Fruit fly (Drosophila melanogaster) whole organism, prepupa: ENCODE results near the gene Cht11.
A peak's percentile ranks its signal among the peaks of the same experiment; 100 is the strongest.

Experiments used
- Blimp-1 ChIP-seq: fragments of 200-800 bp; sonication (Bioruptor generic); optimal IDR thresholded peaks from 3 replicates; lab custom pipeline; 2017; ENCODE audit warnings: missing biosample characterization, missing genetic modification characterization, mild to moderate bottlenecking, moderate library complexity, missing genetic modification reagents
- CG10631 ChIP-seq: fragments of 200-800 bp; sonication (Bioruptor generic); optimal IDR thresholded peaks from 2 replicates; lab custom pipeline; 2016; ENCODE audit warnings: missing biosample characterization, missing genetic modification characterization
- CG11762 ChIP-seq: fragments of 200-800 bp; sonication (Bioruptor generic); optimal IDR thresholded peaks from 3 replicates; lab custom pipeline; 2016; ENCODE audit warnings: missing biosample characterization, missing genetic modification characterization; ENCODE audit not compliant: insufficient read depth
- CG11902 ChIP-seq: fragments of 200-800 bp; sonication (Bioruptor generic); optimal IDR thresholded peaks from 3 replicates; lab custom pipeline; 2016; ENCODE audit warnings: missing biosample characterization, missing genetic modification characterization
- CG1621 ChIP-seq: fragments of 200-800 bp; sonication (Bioruptor generic); optimal IDR thresholded peaks from 3 replicates; lab custom pipeline; 2018; ENCODE audit warnings: missing biosample characterization, mild to moderate bottlenecking, missing genetic modification characterization
- CG16779 ChIP-seq: fragments of 200-800 bp; sonication (Bioruptor generic); optimal IDR thresholded peaks from 3 replicates; lab custom pipeline; 2017; ENCODE audit warnings: missing biosample characterization, mild to moderate bottlenecking, missing genetic modification characterization
- CG3032 ChIP-seq: fragments of 200-800 bp; optimal IDR thresholded peaks from 2 replicates; lab custom pipeline; 2019; ENCODE audit warnings: missing biosample characterization, mild to moderate bottlenecking, missing genetic modification characterization, moderate library complexity
- CG31627 ChIP-seq: fragments of 200-800 bp; sonication (Bioruptor generic); optimal IDR thresholded peaks from 3 replicates; lab custom pipeline; 2016; ENCODE audit warnings: missing biosample characterization, missing genetic modification characterization
- CG34406 ChIP-seq: fragments of 200-800 bp; sonication (Bioruptor generic); optimal IDR thresholded peaks from 3 replicates; lab custom pipeline; 2016; ENCODE audit warnings: missing biosample characterization, missing genetic modification characterization
- CG6163 ChIP-seq: fragments of 200-800 bp; sonication (Bioruptor generic); IDR thresholded peaks from 3 replicates; pipeline ENCODE4 v1.3.6; 2022; ENCODE audit warnings: missing biosample characterization, missing genetic modification characterization
- CG6792 ChIP-seq: fragments of 200-800 bp; sonication (Bioruptor generic); optimal IDR thresholded peaks from 3 replicates; lab custom pipeline; 2016; ENCODE audit warnings: missing biosample characterization, missing genetic modification characterization
- CG6808 ChIP-seq: fragments of 200-800 bp; sonication (Bioruptor generic); optimal IDR thresholded peaks from 3 replicates; lab custom pipeline; 2017; ENCODE audit warnings: missing biosample characterization, missing genetic modification characterization, mild to moderate bottlenecking, moderate library complexity, missing genetic modification reagents
- CG7368 ChIP-seq: fragments of 200-800 bp; sonication (Bioruptor generic); optimal IDR thresholded peaks from 3 replicates; lab custom pipeline; 2016; ENCODE audit warnings: missing biosample characterization, missing genetic modification characterization
- CG8119 ChIP-seq: fragments of 200-800 bp; sonication (Bioruptor generic); IDR thresholded peaks from 3 replicates; pipeline ENCODE4 v1.3.6; 2022; ENCODE audit warnings: missing biosample characterization, missing genetic modification characterization
- CG8632 ChIP-seq: fragments of 200-800 bp; sonication (Bioruptor generic); optimal IDR thresholded peaks from 3 replicates; lab custom pipeline; 2016; ENCODE audit warnings: missing biosample characterization, missing genetic modification characterization
- CG9139 ChIP-seq: fragments of 200-800 bp; sonication (Bioruptor generic); optimal IDR thresholded peaks from 3 replicates; lab custom pipeline; 2017; ENCODE audit warnings: missing biosample characterization, mild to moderate bottlenecking, missing genetic modification characterization
- Eip75B ChIP-seq: fragments of 200-800 bp; sonication (Bioruptor generic); optimal IDR thresholded peaks from 3 replicates; lab custom pipeline; 2016; ENCODE audit warnings: missing biosample characterization, missing genetic modification characterization
- Eip78C ChIP-seq: fragments of 200-800 bp; sonication (Bioruptor generic); peaks from one replicate; lab custom pipeline; 2016; ENCODE audit warnings: missing biosample characterization, missing genetic modification characterization
- Ets96B ChIP-seq: fragments of 200-800 bp; optimal IDR thresholded peaks from 2 replicates; lab custom pipeline; 2019; ENCODE audit warnings: missing biosample characterization, mild to moderate bottlenecking, missing genetic modification characterization, moderate library complexity
- Gug ChIP-seq: fragments of 200-800 bp; sonication (Bioruptor generic); IDR thresholded peaks from 2 replicates; pipeline ENCODE4 v1.3.6; 2022; ENCODE audit warnings: missing biosample characterization, missing genetic modification characterization
- Hr38 ChIP-seq: sonication (Bioruptor generic); optimal IDR thresholded peaks from 2 replicates; lab custom pipeline; 2016; ENCODE audit warnings: missing biosample characterization, missing genetic modification characterization
- Hr4 ChIP-seq: fragments of 200-800 bp; sonication (Bioruptor generic); optimal IDR thresholded peaks from 3 replicates; lab custom pipeline; 2016; ENCODE audit warnings: missing biosample characterization, missing genetic modification characterization
- Lpt ChIP-seq: fragments of 200-800 bp; sonication (Bioruptor generic); optimal IDR thresholded peaks from 3 replicates; lab custom pipeline; 2016; ENCODE audit warnings: missing biosample characterization, missing genetic modification characterization
- Met ChIP-seq: fragments of 200-800 bp; sonication (Bioruptor generic); optimal IDR thresholded peaks from 3 replicates; lab custom pipeline; 2016; ENCODE audit warnings: missing biosample characterization, missing genetic modification characterization
- OdsH ChIP-seq: fragments of 200-800 bp; sonication (Bioruptor generic); optimal IDR thresholded peaks from 3 replicates; lab custom pipeline; 2016; ENCODE audit warnings: missing biosample characterization, missing genetic modification characterization
- Smox ChIP-seq: fragments of 200-800 bp; sonication (Bioruptor generic); optimal IDR thresholded peaks from 3 replicates; lab custom pipeline; 2016; ENCODE audit warnings: missing biosample characterization, missing genetic modification characterization
- Sox15 ChIP-seq: fragments of 200-800 bp; sonication (Bioruptor generic); optimal IDR thresholded peaks from 3 replicates; lab custom pipeline; 2016; ENCODE audit warnings: missing biosample characterization, missing genetic modification characterization
- achi ChIP-seq: fragments of 200-800 bp; sonication (Bioruptor generic); optimal IDR thresholded peaks from 3 replicates; lab custom pipeline; 2016; ENCODE audit warnings: missing biosample characterization, missing genetic modification characterization
- cyc ChIP-seq: fragments of 200-800 bp; sonication (Bioruptor generic); optimal IDR thresholded peaks from 3 replicates; lab custom pipeline; 2016; ENCODE audit warnings: missing biosample characterization, missing genetic modification characterization
- dac ChIP-seq: fragments of 200-800 bp; sonication (Bioruptor generic); optimal IDR thresholded peaks from 2 replicates; lab custom pipeline; 2017; ENCODE audit warnings: missing biosample characterization, mild to moderate bottlenecking, missing genetic modification characterization
- dsx ChIP-seq: fragments of 200-800 bp; optimal IDR thresholded peaks from 3 replicates; lab custom pipeline; 2019; ENCODE audit warnings: missing biosample characterization, mild to moderate bottlenecking, missing genetic modification characterization, moderate library complexity; ENCODE audit not compliant: poor library complexity, severe bottlenecking
- eg ChIP-seq: fragments of 200-800 bp; sonication (Bioruptor generic); IDR thresholded peaks from 3 replicates; pipeline ENCODE4 v1.3.6; 2022; ENCODE audit warnings: missing biosample characterization, missing genetic modification characterization
- esn ChIP-seq: fragments of 200-800 bp; sonication (Bioruptor generic); optimal IDR thresholded peaks from 2 replicates; lab custom pipeline; 2016; ENCODE audit warnings: missing biosample characterization, mild to moderate bottlenecking, missing genetic modification characterization, moderate library complexity
- fd85E ChIP-seq: fragments of 200-800 bp; sonication (Bioruptor generic); optimal IDR thresholded peaks from 3 replicates; lab custom pipeline; 2016; ENCODE audit warnings: missing biosample characterization, missing genetic modification characterization
- fkh ChIP-seq: fragments of 200-800 bp; sonication (Bioruptor generic); optimal IDR thresholded peaks from 3 replicates; lab custom pipeline; 2017; ENCODE audit warnings: missing biosample characterization, mild to moderate bottlenecking, missing genetic modification characterization, moderate library complexity
- net ChIP-seq: fragments of 200-800 bp; sonication (Bioruptor generic); optimal IDR thresholded peaks from 3 replicates; lab custom pipeline; 2016; ENCODE audit warnings: missing biosample characterization, missing genetic modification characterization
- pdm3 ChIP-seq: fragments of 200-800 bp; sonication (Bioruptor generic); optimal IDR thresholded peaks from 3 replicates; lab custom pipeline; 2016; ENCODE audit warnings: missing biosample characterization, missing genetic modification characterization
- ss ChIP-seq, 2 experiments: fragments of 200-800 bp; sonication (Bioruptor generic); optimal IDR thresholded peaks; 2 replicates in 1 of 2; 3 replicates in 1 of 2; lab custom pipeline; 2017 to 2018; ENCODE audit warnings: mild to moderate bottlenecking in 2 of 2, missing biosample characterization in 2 of 2, missing genetic modification characterization in 2 of 2, moderate library complexity in 1 of 2
- topi ChIP-seq: fragments of 200-800 bp; sonication (Bioruptor generic); optimal IDR thresholded peaks from 3 replicates; lab custom pipeline; 2016; ENCODE audit warnings: missing biosample characterization, missing genetic modification characterization
- vri ChIP-seq: fragments of 200-800 bp; sonication (Bioruptor generic); optimal IDR thresholded peaks from 3 replicates; lab custom pipeline; 2016; ENCODE audit warnings: missing biosample characterization, mild to moderate bottlenecking, missing genetic modification characterization

Gene Cht11

DNA sequence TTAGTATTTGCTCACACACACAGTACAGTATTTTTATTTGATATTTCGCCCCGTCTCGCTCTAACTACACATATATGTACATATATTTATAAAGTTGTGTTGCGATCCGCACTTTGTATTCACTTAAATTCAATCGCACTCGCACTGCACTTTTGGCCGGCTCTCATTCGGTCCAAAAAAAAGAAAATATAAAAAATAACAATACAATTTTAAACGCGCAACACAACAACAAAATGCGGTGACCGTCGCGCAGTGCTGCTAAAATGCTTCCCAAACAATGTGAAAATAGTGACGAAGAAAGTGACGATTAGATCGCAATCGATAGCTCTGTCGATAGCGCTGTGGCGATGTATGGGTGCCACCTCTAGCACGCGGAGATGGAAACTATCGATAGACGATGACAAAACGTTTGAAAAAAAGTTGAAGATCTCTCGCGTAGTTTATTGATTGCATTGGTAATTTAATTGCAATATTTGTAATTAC, 46.0 kb downstream of the Cht11 start, which contains the start of the genes C3G and pod1 (continued):
- TF ChIP-seq Lpt (GFP tag; lab: Kevin White, UChicago) = no peak
- TF ChIP-seq Hr4 = peak; percentile 18
- TF ChIP-seq CG6808 (GFP tag; lab: Kevin White, UChicago) = no peak
- no peak for TF ChIP-seq OdsH (GFP tag; lab: Kevin White, UChicago)
- TF ChIP-seq CG8119 (GFP tag; lab: Robert Waterston, UW) = no peak; the same call in 2 of the 3 replicates
- peak; percentile 11 for TF ChIP-seq Eip75B (GFP tag; lab: Kevin White, UChicago)
- no peak for TF ChIP-seq achi
- TF ChIP-seq CG7368 (GFP tag; lab: Kevin White, UChicago) = no peak
- TF ChIP-seq net (GFP tag; lab: Kevin White, UChicago) = no peak
- no peak for TF ChIP-seq CG31627 (GFP tag; lab: Kevin White, UChicago)
- no peak for TF ChIP-seq CG1621 (tag; lab: Kevin White, UChicago)
- TF ChIP-seq Eip78C (GFP tag; lab: Kevin White, UChicago) = peak; percentile 71
- no peak for TF ChIP-seq CG34406 (GFP tag; lab: Kevin White, UChicago)
- TF ChIP-seq ss (GFP tag; optimal IDR thresholded peaks at IDR 0.05; lab: Kevin White, UChicago) = no peak
- peak; percentile 71 for TF ChIP-seq fkh (GFP tag; lab: Kevin White, UChicago)
- TF ChIP-seq dsx (GFP tag; lab: Kevin White, UChicago) = peak; percentile 9
- peak; percentile 31 for TF ChIP-seq cyc (GFP tag; lab: Kevin White, UChicago)
- TF ChIP-seq Hr38 (GFP tag; lab: Kevin White, UChicago) = no peak
- no peak for TF ChIP-seq CG3032 (tag; lab: Kevin White, UChicago)
- peak; percentile 3 for TF ChIP-seq topi (GFP tag; lab: Kevin White, UChicago)
- TF ChIP-seq dac (GFP tag; lab: Kevin White, UChicago) = no peak
- peak; percentile 19 for TF ChIP-seq esn (GFP tag; lab: Kevin White, UChicago)
- peak; percentile 16 for TF ChIP-seq vri (GFP tag; lab: Kevin White, UChicago)
- TF ChIP-seq CG11902 = no peak
- no peak for TF ChIP-seq Sox15 (GFP tag; lab: Kevin White, UChicago)
- no peak for TF ChIP-seq CG6792
- TF ChIP-seq fd85E (GFP tag; lab: Kevin White, UChicago) = no peak
- TF ChIP-seq CG11762 = no peak
- no peak for TF ChIP-seq Met (GFP tag; lab: Kevin White, UChicago)
- TF ChIP-seq eg (GFP tag; lab: Robert Waterston, UW) = no peak
- no peak for TF ChIP-seq Blimp-1 (GFP tag; lab: Kevin White, UChicago)
- TF ChIP-seq CG8632 (GFP tag; lab: Kevin White, UChicago) = no peak
- TF ChIP-seq CG10631 (GFP tag; lab: Kevin White, UChicago) = no peak
- TF ChIP-seq Ets96B (tag; lab: Kevin White, UChicago) = no peak
- no peak for TF ChIP-seq CG6163 (GFP tag; lab: Robert Waterston, UW)
- TF ChIP-seq CG9139 (GFP tag; lab: Kevin White, UChicago) = no peak
- no peak for TF ChIP-seq Gug (GFP tag; lab: Robert Waterston, UW)
- peak; percentile 21 for TF ChIP-seq pdm3
- TF ChIP-seq CG16779 = no peak
- peak; percentile 31 for TF ChIP-seq Smox (GFP tag; lab: Kevin White, UChicago)
- TF ChIP-seq, all 60 proteins: peak for 17

DNA sequence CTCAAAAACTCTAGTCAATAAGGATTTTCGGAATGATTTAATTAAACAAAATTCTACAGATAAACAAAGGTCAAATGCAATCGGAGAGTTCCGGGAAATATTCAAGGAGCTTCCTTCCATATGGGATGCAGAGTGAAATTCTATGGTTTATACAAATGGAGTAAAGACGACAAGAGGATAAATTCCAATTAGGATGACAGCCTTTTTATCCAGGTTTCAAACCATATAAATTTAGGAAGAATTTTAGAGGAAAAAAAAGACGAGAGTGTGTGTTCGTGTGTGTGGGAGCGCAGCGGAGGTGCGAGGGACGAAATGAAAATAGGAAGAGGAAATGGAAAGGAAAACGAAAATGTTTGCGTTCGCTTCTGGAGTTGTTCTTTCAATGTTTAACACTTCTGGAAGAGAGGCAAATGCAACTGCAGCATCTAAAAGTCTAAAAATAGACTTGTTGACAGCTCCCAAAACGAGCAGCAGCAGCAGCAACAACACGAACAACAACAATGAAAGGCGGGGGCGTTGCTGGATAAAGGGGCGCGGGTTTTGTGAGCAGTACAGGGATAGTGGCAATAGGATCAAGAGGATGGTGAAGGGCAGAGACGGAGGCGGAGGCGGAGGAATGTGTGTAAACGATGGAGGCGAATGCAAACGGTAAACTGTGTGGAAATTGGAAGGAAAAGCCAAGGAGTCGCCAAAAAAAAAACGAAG, 46.8 kb downstream of the Cht11 start:
- TF ChIP-seq Blimp-1 (GFP tag; lab: Kevin White, UChicago) (no peak), Eip78C (GFP tag; lab: Kevin White, UChicago) (peak; percentile 39), CG8632 (GFP tag; lab: Kevin White, UChicago) (no peak)
